Fruit fly (Drosophila melanogaster) whole organism, prepupa: ENCODE results near the gene rdx.

ENCODE experiments used
- CG31627 ChIP-seq: fragments of 200-800 bp; sonication (Bioruptor generic); optimal IDR thresholded peaks from 3 replicates; lab custom pipeline; 2016; ENCODE audit warnings: missing biosample characterization, missing genetic modification characterization
- CG34406 ChIP-seq: fragments of 200-800 bp; sonication (Bioruptor generic); optimal IDR thresholded peaks from 3 replicates; lab custom pipeline; 2016; ENCODE audit warnings: missing biosample characterization, missing genetic modification characterization
- CG3919 ChIP-seq: fragments of 200-800 bp; sonication (Bioruptor generic); optimal IDR thresholded peaks from 3 replicates; lab custom pipeline; 2016; ENCODE audit warnings: missing biosample characterization, missing genetic modification characterization
- CG6792 ChIP-seq: fragments of 200-800 bp; sonication (Bioruptor generic); optimal IDR thresholded peaks from 3 replicates; lab custom pipeline; 2016; ENCODE audit warnings: missing biosample characterization, missing genetic modification characterization
- CG6854 ChIP-seq: fragments of 200-800 bp; sonication (Bioruptor generic); optimal IDR thresholded peaks from 2 replicates; lab custom pipeline; 2017; ENCODE audit warnings: missing biosample characterization, mild to moderate bottlenecking, missing genetic modification characterization
- Eip75B ChIP-seq: fragments of 200-800 bp; sonication (Bioruptor generic); optimal IDR thresholded peaks from 3 replicates; lab custom pipeline; 2016; ENCODE audit warnings: missing biosample characterization, missing genetic modification characterization
- Ets96B ChIP-seq: fragments of 200-800 bp; optimal IDR thresholded peaks from 2 replicates; lab custom pipeline; 2019; ENCODE audit warnings: missing biosample characterization, mild to moderate bottlenecking, missing genetic modification characterization, moderate library complexity
- Hr39 ChIP-seq: fragments of 200-800 bp; sonication (Bioruptor generic); optimal IDR thresholded peaks from 2 replicates; lab custom pipeline; 2016; ENCODE audit warnings: missing biosample characterization, missing genetic modification characterization
- Hr4 ChIP-seq: fragments of 200-800 bp; sonication (Bioruptor generic); optimal IDR thresholded peaks from 3 replicates; lab custom pipeline; 2016; ENCODE audit warnings: missing biosample characterization, missing genetic modification characterization
- Lpt ChIP-seq: fragments of 200-800 bp; sonication (Bioruptor generic); optimal IDR thresholded peaks from 3 replicates; lab custom pipeline; 2016; ENCODE audit warnings: missing biosample characterization, missing genetic modification characterization
- fd85E ChIP-seq: fragments of 200-800 bp; sonication (Bioruptor generic); optimal IDR thresholded peaks from 3 replicates; lab custom pipeline; 2016; ENCODE audit warnings: missing biosample characterization, missing genetic modification characterization
- net ChIP-seq: fragments of 200-800 bp; sonication (Bioruptor generic); optimal IDR thresholded peaks from 3 replicates; lab custom pipeline; 2016; ENCODE audit warnings: missing biosample characterization, missing genetic modification characterization
- ss ChIP-seq, 2 experiments: fragments of 200-800 bp; sonication (Bioruptor generic); optimal IDR thresholded peaks; 2 replicates in 1 of 2; 3 replicates in 1 of 2; lab custom pipeline; 2017 to 2018; ENCODE audit warnings: mild to moderate bottlenecking in 2 of 2, missing biosample characterization in 2 of 2, missing genetic modification characterization in 2 of 2, moderate library complexity in 1 of 2

- no peak for TF ChIP-seq ss (GFP tag; optimal IDR thresholded peaks at IDR 0.05; lab: Kevin White, UChicago)
- peak; percentile 71 for TF ChIP-seq Hr4
- peak; percentile 11 for TF ChIP-seq CG34406 (GFP tag; lab: Kevin White, UChicago)
- no peak for TF ChIP-seq fd85E (GFP tag; lab: Kevin White, UChicago)
- TF ChIP-seq CG3919 (GFP tag; lab: Kevin White, UChicago) = no peak
- TF ChIP-seq Ets96B = no peak
- TF ChIP-seq Hr39 (GFP tag; lab: Kevin White, UChicago) = no peak
- TF ChIP-seq CG31627 (GFP tag; lab: Kevin White, UChicago) = no peak
- TF ChIP-seq net (GFP tag; lab: Kevin White, UChicago) = no peak
- TF ChIP-seq Lpt = no peak
- TF ChIP-seq CG6854 (GFP tag; lab: Kevin White, UChicago) = no peak
- no peak for TF ChIP-seq Eip75B (GFP tag; lab: Kevin White, UChicago)
- TF ChIP-seq CG6792 (GFP tag; lab: Kevin White, UChicago) = no peak
Observed at dm6 chr3R:14009643-14010042, 22.2 kb downstream of the rdx start.
